Fruit fly (Drosophila melanogaster) whole organism, embryonic: Measurements from ENCODE around the gene dpy.

Source experiments
- Blimp-1 ChIP-seq: fragments of 200-800 bp; sonication (Bioruptor generic); optimal IDR thresholded peaks from 3 replicates; lab custom pipeline; 2018; ENCODE audit warnings: missing biosample characterization, missing genetic modification characterization, mild to moderate bottlenecking, moderate library complexity, missing genetic modification reagents
- CG10147 ChIP-seq: fragments of 200-800 bp; sonication (Bioruptor generic); optimal IDR thresholded peaks from 2 replicates; lab custom pipeline; 2019; ENCODE audit warnings: missing biosample characterization, mild to moderate bottlenecking, missing genetic modification characterization, moderate library complexity
- CG10543 ChIP-seq: fragments of 200-800 bp; sonication (Bioruptor generic); optimal IDR thresholded peaks from 3 replicates; lab custom pipeline; 2017; ENCODE audit warnings: missing biosample characterization, mild to moderate bottlenecking, missing genetic modification characterization, moderate library complexity
- CG11247 ChIP-seq: fragments of 200-800 bp; sonication (Bioruptor generic); IDR thresholded peaks from 2 replicates; pipeline ENCODE4 v1.3.6; 2022; ENCODE audit warnings: missing biosample characterization, missing genetic modification characterization
- CG14667 ChIP-seq: fragments of 200-800 bp; sonication (Bioruptor generic); IDR thresholded peaks from 2 replicates; pipeline ENCODE4 v1.3.6; 2022; ENCODE audit warnings: missing biosample characterization, missing genetic modification characterization
- CG1529 ChIP-seq: fragments of 200-800 bp; sonication (Bioruptor generic); optimal IDR thresholded peaks from 3 replicates; lab custom pipeline; 2018; ENCODE audit warnings: missing biosample characterization, missing genetic modification characterization
- CG15479 ChIP-seq: fragments of 200-800 bp; sonication (Bioruptor generic); optimal IDR thresholded peaks from 3 replicates; lab custom pipeline; 2019; ENCODE audit warnings: missing biosample characterization, mild to moderate bottlenecking, missing genetic modification characterization, moderate library complexity
- CG17829 ChIP-seq: fragments of 200-800 bp; optimal IDR thresholded peaks from 2 replicates; lab custom pipeline; 2019; ENCODE audit warnings: missing biosample characterization, mild to moderate bottlenecking, missing genetic modification characterization, moderate library complexity
- CG2129 ChIP-seq: fragments of 200-800 bp; sonication (Bioruptor generic); IDR thresholded peaks from 2 replicates; pipeline ENCODE4 v1.3.6; 2022; ENCODE audit warnings: missing biosample characterization, missing genetic modification characterization; ENCODE audit not compliant: partially characterized antibody
- CG2202 ChIP-seq: fragments of 200-800 bp; sonication (Bioruptor generic); optimal IDR thresholded peaks from 2 replicates; lab custom pipeline; 2018; ENCODE audit warnings: missing biosample characterization, mild to moderate bottlenecking, missing genetic modification characterization
- CG2875 ChIP-seq: fragments of 200-800 bp; sonication (Bioruptor generic); optimal IDR thresholded peaks from 2 replicates; lab custom pipeline; 2017; ENCODE audit warnings: missing biosample characterization, mild to moderate bottlenecking, missing genetic modification characterization, missing genetic modification reagents
- CG31224 ChIP-seq: fragments of 200-800 bp; sonication (Bioruptor generic); IDR thresholded peaks from 2 replicates; pipeline ENCODE4 v1.3.6; 2022; ENCODE audit warnings: missing biosample characterization, missing genetic modification characterization
- CG32772 ChIP-seq: fragments of 200-800 bp; sonication (Bioruptor generic); IDR thresholded peaks from 2 replicates; pipeline ENCODE4 v1.3.6; 2022; ENCODE audit warnings: missing biosample characterization, missing genetic modification characterization
- CG34376 ChIP-seq: fragments of 200-800 bp; sonication (Bioruptor generic); optimal IDR thresholded peaks from 2 replicates; lab custom pipeline; 2018; ENCODE audit warnings: missing biosample characterization, mild to moderate bottlenecking, missing genetic modification characterization
- CG7357 ChIP-seq: fragments of 200-800 bp; sonication (Bioruptor generic); IDR thresholded peaks from 3 replicates; pipeline ENCODE4 v1.3.6; 2022; ENCODE audit warnings: missing biosample characterization, missing genetic modification characterization
- CG8765 ChIP-seq: fragments of 200-800 bp; sonication (Bioruptor generic); IDR thresholded peaks from 2 replicates; pipeline ENCODE4 v1.3.6; 2022; ENCODE audit warnings: missing biosample characterization, missing genetic modification characterization
- Deaf1 ChIP-seq: fragments of 200-800 bp; optimal IDR thresholded peaks from 3 replicates; lab custom pipeline; 2019; ENCODE audit warnings: missing biosample characterization, mild to moderate bottlenecking, missing genetic modification characterization, moderate library complexity
- Dll ChIP-seq: fragments of 200-800 bp; sonication (Bioruptor generic); IDR thresholded peaks from 4 replicates; pipeline ENCODE4 v1.3.6; 2022; ENCODE audit warnings: missing biosample characterization, missing genetic modification characterization; ENCODE audit not compliant: partially characterized antibody
- Dref ChIP-seq: fragments of 200-800 bp; sonication (Bioruptor generic); IDR thresholded peaks from 2 replicates; pipeline ENCODE4 v1.3.6; 2022; ENCODE audit warnings: missing biosample characterization, missing genetic modification characterization
- E2f1 ChIP-seq: fragments of 200-800 bp; sonication (Bioruptor generic); IDR thresholded peaks from 2 replicates; pipeline ENCODE4 v1.3.6; 2022; ENCODE audit warnings: missing biosample characterization, missing genetic modification characterization
- Elba2 ChIP-seq: fragments of 200-800 bp; sonication (Bioruptor generic); optimal IDR thresholded peaks from 3 replicates; lab custom pipeline; 2016; ENCODE audit warnings: missing biosample characterization, missing genetic modification characterization
- GATAe ChIP-seq: fragments of 200-800 bp; sonication (Bioruptor generic); conservative IDR thresholded peaks from 2 replicates; pipeline ENCODE4 v1.3.6; 2022; ENCODE audit warnings: missing biosample characterization, missing genetic modification characterization
- Hr51 ChIP-seq, 2 experiments: fragments of 200-800 bp; sonication (Bioruptor generic); optimal IDR thresholded peaks; 2 replicates in 1 of 2; 3 replicates in 1 of 2; lab custom pipeline; 2016 to 2018; ENCODE audit warnings: missing biosample characterization in 2 of 2, missing genetic modification characterization in 2 of 2, mild to moderate bottlenecking in 1 of 2, moderate library complexity in 1 of 2
- Lim3 ChIP-seq: fragments of 200-800 bp; sonication (Bioruptor generic); IDR thresholded peaks from 2 replicates; pipeline ENCODE4 v1.3.6; 2022; ENCODE audit warnings: missing biosample characterization, missing genetic modification characterization
- Max ChIP-seq: fragments of 200-800 bp; sonication (Bioruptor generic); optimal IDR thresholded peaks from 2 replicates; lab custom pipeline; 2016; ENCODE audit warnings: missing biosample characterization, mild to moderate bottlenecking, missing genetic modification characterization
- Ravus ChIP-seq: fragments of 200-800 bp; sonication (Bioruptor generic); IDR thresholded peaks from 2 replicates; pipeline ENCODE4 v1.3.6; 2022; ENCODE audit warnings: missing biosample characterization, missing genetic modification characterization
- Rfx ChIP-seq: fragments of 200-800 bp; sonication (Bioruptor generic); IDR thresholded peaks from 2 replicates; pipeline ENCODE4 v1.3.6; 2022; ENCODE audit warnings: missing biosample characterization, missing genetic modification characterization
- Sry-β ChIP-seq: fragments of 200-800 bp; sonication (Bioruptor generic); optimal IDR thresholded peaks from 2 replicates; lab custom pipeline; 2018; ENCODE audit warnings: missing biosample characterization, mild to moderate bottlenecking, missing genetic modification characterization, moderate library complexity
- TFAM ChIP-seq: fragments of 200-800 bp; sonication (Bioruptor generic); optimal IDR thresholded peaks from 2 replicates; lab custom pipeline; 2017; ENCODE audit warnings: missing biosample characterization, missing genetic modification characterization, inconsistent platforms
- Tbp ChIP-seq: fragments of >200 bp; optimal IDR thresholded peaks from 2 replicates; lab custom pipeline; 2018; ENCODE audit warnings: missing biosample characterization, missing genetic modification characterization
- ara ChIP-seq: fragments of 200-800 bp; sonication (Bioruptor generic); IDR thresholded peaks from 2 replicates; pipeline ENCODE4 v1.3.6; 2022; ENCODE audit warnings: missing biosample characterization, missing genetic modification characterization
- chn ChIP-seq: fragments of 200-800 bp; sonication (Bioruptor generic); optimal IDR thresholded peaks from 2 replicates; lab custom pipeline; 2016; ENCODE audit warnings: missing biosample characterization, missing genetic modification characterization
- corto ChIP-seq: fragments of 200-800 bp; sonication (Bioruptor generic); optimal IDR thresholded peaks from 2 replicates; lab custom pipeline; 2016; ENCODE audit warnings: missing biosample characterization, mild to moderate bottlenecking, missing genetic modification characterization, moderate library complexity
- crc ChIP-seq: fragments of 200-800 bp; sonication (Bioruptor generic); optimal IDR thresholded peaks from 2 replicates; lab custom pipeline; 2016; ENCODE audit warnings: missing biosample characterization, missing genetic modification characterization
- da ChIP-seq: fragments of 200-800 bp; sonication (Bioruptor generic); optimal IDR thresholded peaks from 2 replicates; lab custom pipeline; 2016; ENCODE audit warnings: missing biosample characterization, missing genetic modification characterization
- dmrt99B ChIP-seq: fragments of 200-800 bp; sonication (Bioruptor generic); optimal IDR thresholded peaks from 2 replicates; lab custom pipeline; 2018; ENCODE audit warnings: missing biosample characterization, mild to moderate bottlenecking, missing genetic modification characterization, moderate library complexity
- esg ChIP-seq: fragments of 200-800 bp; sonication (Bioruptor generic); conservative IDR thresholded peaks from 2 replicates; pipeline ENCODE4 v1.3.6; 2022; ENCODE audit warnings: missing biosample characterization, missing genetic modification characterization
- fd102C ChIP-seq: fragments of 200-800 bp; sonication (Bioruptor generic); optimal IDR thresholded peaks from 2 replicates; lab custom pipeline; 2018; ENCODE audit warnings: missing biosample characterization, mild to moderate bottlenecking, missing genetic modification characterization, moderate library complexity
- fru ChIP-seq: fragments of >200 bp; optimal IDR thresholded peaks from 2 replicates; lab custom pipeline; 2017
- gce ChIP-seq: fragments of 200-800 bp; sonication (Bioruptor generic); IDR thresholded peaks from 3 replicates; pipeline ENCODE4 v1.3.6; 2022; ENCODE audit warnings: missing biosample characterization, missing genetic modification characterization
- gsb ChIP-seq: fragments of 200-800 bp; sonication (Bioruptor generic); IDR thresholded peaks from 2 replicates; pipeline ENCODE4 v1.3.6; 2022; ENCODE audit warnings: missing biosample characterization, missing genetic modification characterization
- otp ChIP-seq: fragments of 200-800 bp; sonication (Bioruptor generic); IDR thresholded peaks from 3 replicates; pipeline ENCODE4, ENCODE4 v1.3.6; 2022; ENCODE audit warnings: missing biosample characterization, missing genetic modification characterization
- p53 ChIP-seq: fragments of 200-800 bp; sonication (Bioruptor generic); optimal IDR thresholded peaks from 2 replicates; lab custom pipeline; 2016; ENCODE audit warnings: missing biosample characterization, missing genetic modification characterization
- prd ChIP-seq, 3 experiments: fragments of >200 bp in 2 of 3; fragments of 200-800 bp in 1 of 3; sonication (Bioruptor generic) in 1 of 3; optimal IDR thresholded peaks in 2 of 3; IDR thresholded peaks in 1 of 3; 2 replicates in 2 of 3; 3 replicates in 1 of 3; pipeline versions ENCODE4 v1.3.6 to Lab custom; 2017 to 2022; ENCODE audit warnings: missing biosample characterization in 1 of 3, missing genetic modification characterization in 1 of 3
- slou ChIP-seq: fragments of 200-800 bp; sonication (Bioruptor generic); optimal IDR thresholded peaks from 3 replicates; lab custom pipeline; 2016; ENCODE audit warnings: missing biosample characterization, missing genetic modification characterization
- tin ChIP-seq: fragments of 200-800 bp; sonication (Bioruptor generic); optimal IDR thresholded peaks from 3 replicates; lab custom pipeline; 2016; ENCODE audit warnings: missing biosample characterization, missing genetic modification characterization
- tx ChIP-seq: fragments of 200-800 bp; sonication (Bioruptor generic); optimal IDR thresholded peaks from 2 replicates; lab custom pipeline; 2016; ENCODE audit warnings: missing biosample characterization, missing genetic modification characterization
- wdn ChIP-seq: fragments of 200-800 bp; sonication (Bioruptor generic); IDR thresholded peaks from 2 replicates; pipeline ENCODE4 v1.3.6; 2022; ENCODE audit warnings: missing biosample characterization, missing genetic modification characterization
- zf30C ChIP-seq: fragments of 200-800 bp; sonication (Bioruptor generic); optimal IDR thresholded peaks from 3 replicates; lab custom pipeline; 2018; ENCODE audit warnings: missing biosample characterization, mild to moderate bottlenecking, missing genetic modification characterization

The dpy gene

dm6 chr2L:4440881-4441737 lies 173.0 kb downstream of the dpy start, which contains the start of gene CG15431 (continued):
- TF ChIP-seq E2f1 (GFP tag; lab: Robert Waterston, UW), result peak; percentile 60
- peak; percentile 37; the same call in 1 of the 2 replicates for TF ChIP-seq CG31224 (GFP tag; lab: Robert Waterston, UW)
- no peak for TF ChIP-seq CG10543
- no peak for TF ChIP-seq da
- no peak for TF ChIP-seq Blimp-1 (GFP tag; lab: Kevin White, UChicago)
- peak; percentile 28 for TF ChIP-seq CG10147 (GFP tag; lab: Kevin White, UChicago)
- peak; percentile 67 for TF ChIP-seq zf30C (GFP tag; lab: Kevin White, UChicago)
- TF ChIP-seq CG8765 (GFP tag; lab: Robert Waterston, UW), result no peak
- TF ChIP-seq Sry-β (GFP tag; lab: Kevin White, UChicago), result no peak
- no peak for TF ChIP-seq Dref (GFP tag; lab: Robert Waterston, UW)
- no peak for TF ChIP-seq gce
- TF ChIP-seq tx (GFP tag; lab: Kevin White, UChicago), result no peak
- peak; percentile 52 to 62 for TF ChIP-seq Hr51 (GFP tag; optimal IDR thresholded peaks at IDR 0.05; lab: Kevin White, UChicago)
- TF ChIP-seq dmrt99B (tag; lab: Kevin White, UChicago), result peak; percentile 73
- TF ChIP-seq prd (optimal IDR thresholded peaks at IDR 0.05; lab: Kevin White, UChicago), result no peak
- TF ChIP-seq prd (GFP tag; IDR thresholded peaks at IDR 0.05; lab: Robert Waterston, UW), result no peak; the same call in none of the 3 replicates
- peak; percentile 53 for TF ChIP-seq Max
- no peak for TF ChIP-seq CG17829 (tag; lab: Kevin White, UChicago)
- TF ChIP-seq CG11247 (GFP tag; lab: Robert Waterston, UW), result peak; percentile 58
- no peak for TF ChIP-seq CG34376 (GFP tag; lab: Kevin White, UChicago)
- no peak for TF ChIP-seq crc
- TF ChIP-seq Tbp (GFP tag; lab: Kevin White, UChicago), result no peak
- peak; percentile 44 for TF ChIP-seq esg (GFP tag; lab: Robert Waterston, UW)
- peak; percentile 36; the same call in 1 of the 2 replicates for TF ChIP-seq CG32772 (GFP tag; lab: Robert Waterston, UW)
- TF ChIP-seq fru (lab: Kevin White, UChicago), result no peak
- peak; percentile 29; the same call in 1 of the 2 replicates for TF ChIP-seq gsb (GFP tag; lab: Robert Waterston, UW)
- no peak for TF ChIP-seq CG2875
- no peak for TF ChIP-seq fd102C
- no peak for TF ChIP-seq CG15479
- no peak for TF ChIP-seq CG2202 (tag; lab: Kevin White, UChicago)
- no peak for TF ChIP-seq otp (GFP tag; lab: Robert Waterston, UW)
- no peak for TF ChIP-seq Ravus (GFP tag; lab: Robert Waterston, UW)
- TF ChIP-seq Elba2 (GFP tag; lab: Kevin White, UChicago), result no peak
- TF ChIP-seq TFAM (GFP tag; lab: Kevin White, UChicago), result no peak
- no peak for TF ChIP-seq wdn (GFP tag; lab: Robert Waterston, UW)
- TF ChIP-seq chn (GFP tag; lab: Kevin White, UChicago), result peak; percentile 14
- TF ChIP-seq Dll (GFP tag; lab: Robert Waterston, UW), result no peak
- TF ChIP-seq CG7357 (GFP tag; lab: Robert Waterston, UW), result no peak
- no peak for TF ChIP-seq ara (GFP tag; lab: Robert Waterston, UW)
- TF ChIP-seq tin, result peak; percentile 37
- TF ChIP-seq CG14667 (GFP tag; lab: Robert Waterston, UW), result 0 out of 2 replicates have a peak, but pooled peaks have one; percentile 8
- no peak for TF ChIP-seq Lim3
- TF ChIP-seq Rfx (GFP tag; lab: Robert Waterston, UW), result peak; percentile 73
- no peak for TF ChIP-seq slou (GFP tag; lab: Kevin White, UChicago)
- no peak for TF ChIP-seq corto
- no peak for TF ChIP-seq CG1529 (GFP tag; lab: Kevin White, UChicago)
- TF ChIP-seq CG2129, result no peak
- peak; percentile 55 for TF ChIP-seq Deaf1 (tag; lab: Kevin White, UChicago)
- no peak for TF ChIP-seq GATAe (GFP tag; lab: Robert Waterston, UW)
- TF ChIP-seq p53, result no peak
